Worm (Caenorhabditis elegans): ENCODE data around the gene amt-1.

DNA sequence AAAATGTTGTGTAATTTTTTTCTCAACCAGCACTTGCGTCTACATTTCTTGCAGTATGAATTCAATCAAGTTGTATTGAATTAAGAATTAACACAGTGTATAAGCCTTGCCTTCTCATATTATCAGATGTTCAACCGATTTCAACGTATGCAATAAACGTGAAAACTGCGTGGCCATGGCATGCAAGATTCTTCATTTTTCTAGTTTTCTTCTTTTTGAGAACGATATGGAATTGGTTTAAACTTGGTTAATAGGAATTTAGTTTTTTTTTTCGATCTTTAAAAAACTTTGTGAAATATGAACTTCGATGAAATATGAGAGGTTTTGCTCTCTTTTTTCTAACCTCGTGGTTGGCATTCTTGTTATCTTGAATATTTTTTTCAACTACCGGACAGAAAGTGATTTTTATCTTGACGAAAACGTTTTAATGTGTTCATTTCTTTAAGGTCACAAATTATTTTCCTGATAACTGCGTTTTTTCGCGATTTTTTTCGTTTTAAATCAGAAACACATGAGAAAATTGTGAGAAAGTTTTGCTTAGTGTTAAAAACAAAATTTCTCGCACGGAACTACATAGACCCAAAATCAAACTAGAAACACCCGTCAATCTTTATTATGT lies 40.7 kb upstream of the amt-1 start:
- TF ChIP-seq elt-1 (tag; optimal IDR thresholded peaks at IDR 0.05; ENCODE audit: borderline replicate concordance, insufficient read depth) (no peak), nhr-237 (tag; optimal IDR thresholded peaks at IDR 0.05) (no peak), lsy-2 (tag; optimal IDR thresholded peaks at IDR 0.05) (no peak), pha-4 (tag; optimal IDR thresholded peaks at IDR 0.05) (no peak)

Measured in whole organism, mixed stage, embryonic.